Worm (Caenorhabditis elegans) whole organism, L1 larva: ENCODE data around the gene T12G3.6.
A peak's percentile ranks its signal among the peaks of the same experiment; 100 is the strongest.

ENCODE experiments used
- C04F5.9 ChIP-seq: sonication (generic microtip); optimal IDR thresholded peaks from 2 replicates; lab custom pipeline; 2016; ENCODE audit warnings: missing genetic modification characterization, missing compliant biosample characterization
- C16A3.4 ChIP-seq: fragments of 150-350 bp; optimal IDR thresholded peaks from 2 replicates; lab custom pipeline; 2014; ENCODE audit warnings: missing biosample characterization, missing genetic modification characterization
- C34B4.2 ChIP-seq: sonication (generic microtip); optimal IDR thresholded peaks from 2 replicates; lab custom pipeline; 2017; ENCODE audit warnings: mild to moderate bottlenecking, missing genetic modification characterization, missing compliant biosample characterization
- Y116A8C.19 ChIP-seq: sonication (generic microtip); optimal IDR thresholded peaks from 2 replicates; lab custom pipeline; 2016; ENCODE audit warnings: missing compliant biosample characterization, missing genetic modification characterization, borderline replicate concordance
- aly-2 ChIP-seq: fragments of 150-350 bp; optimal IDR thresholded peaks from 2 replicates; lab custom pipeline; 2014; ENCODE audit warnings: missing biosample characterization, missing genetic modification characterization
- ama-1 ChIP-seq: fragments of 150-350 bp; optimal IDR thresholded peaks from 2 replicates; lab custom pipeline; 2014
- ceh-63 ChIP-seq: fragments of 200-800 bp; sonication (Bioruptor generic); optimal IDR thresholded peaks from 2 replicates; lab custom pipeline; 2018; ENCODE audit warnings: mild to moderate bottlenecking, missing genetic modification characterization, missing compliant biosample characterization
- ceh-8 ChIP-seq: fragments of 200-800 bp; sonication (Bioruptor generic); optimal IDR thresholded peaks from 2 replicates; lab custom pipeline; 2018; ENCODE audit warnings: mild to moderate bottlenecking, missing genetic modification characterization, moderate library complexity, missing compliant biosample characterization
- ceh-90 ChIP-seq: sonication (generic microtip); optimal IDR thresholded peaks from 2 replicates; lab custom pipeline; 2016; ENCODE audit warnings: missing genetic modification characterization, missing compliant biosample characterization
- dpl-1 ChIP-seq, 3 experiments: fragments of 150-350 bp in 2 of 3; sonication (generic microtip) in 1 of 3; optimal IDR thresholded peaks; 2 replicates each; lab custom pipeline; 2014 to 2017; ENCODE audit warnings: missing biosample characterization in 3 of 3, missing genetic modification characterization in 3 of 3, missing genetic modification reagents in 3 of 3
- dsc-1 ChIP-seq: sonication (generic microtip); optimal IDR thresholded peaks from 2 replicates; lab custom pipeline; 2016; ENCODE audit warnings: mild to moderate bottlenecking, missing genetic modification characterization, missing compliant biosample characterization
- efl-1 ChIP-seq, 4 experiments: fragments of 150-350 bp; optimal IDR thresholded peaks in 3 of 4; peaks in 1 of 4; 1 replicate in 1 of 4; 2 replicates in 3 of 4; lab custom pipeline; 2014; ENCODE audit warnings: missing biosample characterization in 2 of 4, missing genetic modification characterization in 2 of 4, missing genetic modification reagents in 2 of 4
- efl-3 ChIP-seq: fragments of 200-800 bp; sonication (Bioruptor generic); optimal IDR thresholded peaks from 2 replicates; lab custom pipeline; 2018; ENCODE audit warnings: mild to moderate bottlenecking, missing genetic modification characterization, missing compliant biosample characterization
- egl-13 ChIP-seq: sonication (generic microtip); optimal IDR thresholded peaks from 2 replicates; lab custom pipeline; 2016; ENCODE audit warnings: missing genotype, missing genetic modification reagents, missing genetic modification characterization, missing compliant biosample characterization
- egl-27 ChIP-seq, 2 experiments: fragments of 150-350 bp in 1 of 2; sonication (generic microtip); optimal IDR thresholded peaks; 3 replicates each; lab custom pipeline; 2017 to 2018; ENCODE audit warnings: missing biosample characterization in 2 of 2, missing genetic modification characterization in 2 of 2, missing genetic modification reagents in 2 of 2
- elt-2 ChIP-seq: sonication (generic microtip); optimal IDR thresholded peaks from 2 replicates; lab custom pipeline; 2016; ENCODE audit warnings: missing genetic modification characterization, mild to moderate bottlenecking, inconsistent platforms, missing compliant biosample characterization, missing genetic modification reagents
- elt-3 ChIP-seq, 6 experiments: fragments of 150-350 bp in 1 of 6; sonication (generic microtip); optimal IDR thresholded peaks; 2 replicates each; lab custom pipeline; 2017 to 2018; ENCODE audit warnings: missing biosample characterization in 6 of 6, missing genetic modification characterization in 6 of 6, inconsistent platforms in 1 of 6
- fkh-4 ChIP-seq: sonication (generic microtip); optimal IDR thresholded peaks from 2 replicates; lab custom pipeline; 2016; ENCODE audit warnings: missing compliant biosample characterization, missing genetic modification characterization, borderline replicate concordance
- fos-1 ChIP-seq: fragments of 150-350 bp; optimal IDR thresholded peaks from 2 replicates; lab custom pipeline; 2014; ENCODE audit warnings: missing biosample characterization, missing genetic modification characterization
- hlh-17 ChIP-seq: fragments of 200-800 bp; sonication (Bioruptor generic); optimal IDR thresholded peaks from 2 replicates; lab custom pipeline; 2018; ENCODE audit warnings: missing genetic modification characterization, mild to moderate bottlenecking, missing compliant biosample characterization, moderate library complexity, borderline replicate concordance
- hlh-4 ChIP-seq: sonication (generic microtip); optimal IDR thresholded peaks from 2 replicates; lab custom pipeline; 2016; ENCODE audit warnings: mild to moderate bottlenecking, missing genetic modification characterization, missing compliant biosample characterization
- isw-1 ChIP-seq: fragments of 200-800 bp; sonication (Bioruptor generic); IDR thresholded peaks from 2 replicates; pipeline ENCODE4 v1.3.6; 2022; ENCODE audit warnings: missing genetic modification characterization, missing compliant biosample characterization
- lin-35 ChIP-seq, 2 experiments: fragments of 150-350 bp; optimal IDR thresholded peaks; 2 replicates each; lab custom pipeline; 2014; ENCODE audit warnings: missing biosample characterization in 2 of 2, missing genetic modification characterization in 2 of 2, missing genetic modification reagents in 2 of 2
- lin-39 ChIP-seq: fragments of 150-350 bp; optimal IDR thresholded peaks from 2 replicates; lab custom pipeline; 2014; ENCODE audit warnings: missing biosample characterization, missing genetic modification reagents, missing genetic modification characterization
- mab-9 ChIP-seq: fragments of 200-800 bp; sonication (Bioruptor generic); IDR thresholded peaks from 2 replicates; pipeline ENCODE4 v1.3.6; 2022; ENCODE audit warnings: missing genetic modification reagents, missing genetic modification characterization, missing compliant biosample characterization
- nhr-11 ChIP-seq: fragments of 150-350 bp; optimal IDR thresholded peaks from 2 replicates; lab custom pipeline; 2014; ENCODE audit warnings: missing biosample characterization, missing genetic modification characterization
- nhr-20 ChIP-seq: sonication (generic microtip); optimal IDR thresholded peaks from 2 replicates; lab custom pipeline; 2016; ENCODE audit warnings: mild to moderate bottlenecking, missing genetic modification characterization, missing compliant biosample characterization
- nhr-237 ChIP-seq: fragments of 150-350 bp; optimal IDR thresholded peaks from 2 replicates; lab custom pipeline; 2014; ENCODE audit warnings: missing biosample characterization, missing genetic modification characterization
- nhr-47 ChIP-seq: sonication (generic microtip); optimal IDR thresholded peaks from 2 replicates; lab custom pipeline; 2016; ENCODE audit warnings: mild to moderate bottlenecking, missing genetic modification characterization, moderate library complexity, missing compliant biosample characterization
- nhr-71 ChIP-seq: sonication (generic microtip); optimal IDR thresholded peaks from 2 replicates; lab custom pipeline; 2016; ENCODE audit warnings: mild to moderate bottlenecking, missing genetic modification characterization, moderate library complexity, missing compliant biosample characterization
- nhr-76 ChIP-seq: sonication (generic microtip); optimal IDR thresholded peaks from 2 replicates; lab custom pipeline; 2017; ENCODE audit warnings: missing biosample characterization, missing genetic modification characterization
- nhr-84 ChIP-seq: sonication (generic microtip); optimal IDR thresholded peaks from 2 replicates; lab custom pipeline; 2017; ENCODE audit warnings: missing biosample characterization, missing genetic modification characterization
- pag-3 ChIP-seq: sonication (generic microtip); optimal IDR thresholded peaks from 2 replicates; lab custom pipeline; 2017; ENCODE audit warnings: missing genetic modification characterization, mild to moderate bottlenecking, missing compliant biosample characterization, antibody characterized with exemption, borderline replicate concordance; ENCODE audit not compliant: insufficient read depth
- pax-3 ChIP-seq: fragments of 200-800 bp; sonication (Bioruptor generic); optimal IDR thresholded peaks from 2 replicates; lab custom pipeline; 2018; ENCODE audit warnings: mild to moderate bottlenecking, missing genetic modification characterization, moderate library complexity, missing compliant biosample characterization
- rnt-1 ChIP-seq: sonication (generic microtip); optimal IDR thresholded peaks from 2 replicates; lab custom pipeline; 2016; ENCODE audit warnings: mild to moderate bottlenecking, missing genetic modification characterization, moderate library complexity, missing compliant biosample characterization
- skn-1 ChIP-seq: fragments of 150-350 bp; optimal IDR thresholded peaks from 2 replicates; lab custom pipeline; 2014; ENCODE audit warnings: missing biosample characterization, missing genetic modification characterization
- snu-23 ChIP-seq: sonication (generic microtip); optimal IDR thresholded peaks from 2 replicates; lab custom pipeline; 2016; ENCODE audit warnings: missing genetic modification characterization, missing compliant biosample characterization
- swsn-7 ChIP-seq: sonication (generic microtip); optimal IDR thresholded peaks from 2 replicates; lab custom pipeline; 2016; ENCODE audit warnings: missing genetic modification characterization, missing compliant biosample characterization
- zip-4 ChIP-seq: fragments of 200-800 bp; sonication (Bioruptor generic); optimal IDR thresholded peaks from 2 replicates; lab custom pipeline; 2018; ENCODE audit warnings: mild to moderate bottlenecking, missing genetic modification characterization, moderate library complexity, missing compliant biosample characterization
- ztf-4 ChIP-seq: fragments of 150-350 bp; optimal IDR thresholded peaks from 2 replicates; lab custom pipeline; 2014; ENCODE audit warnings: missing biosample characterization, missing genetic modification characterization

T12G3.6 gene

ce11 chrIV:12078907-12079523 is 47.9 kb upstream of the T12G3.6 start, which contains the start of gene lex-1 (continued):
- TF ChIP-seq fos-1 (tag; lab: Kevin White, UChicago) (no peak), swsn-7 (tag; lab: Kevin White, UChicago) (peak; percentile 3), elt-3 (tag; optimal IDR thresholded peaks at IDR 0.05; lab: Kevin White, UChicago) (no peak), efl-1 (optimal IDR thresholded peaks at IDR 0.05; lab: Kevin White, UChicago) (peak; percentile 18 to 79), efl-1 (GFP tag; optimal IDR thresholded peaks at IDR 0.05 in 1 of 2; lab: Kevin White, UChicago) (peak; percentile 85 to 98), nhr-11 (tag; lab: Kevin White, UChicago) (no peak), nhr-20 (peak; percentile 38), Y116A8C.19 (no peak), C04F5.9 (tag; lab: Kevin White, UChicago) (peak; percentile 14), nhr-84 (tag; lab: Kevin White, UChicago) (no peak), lin-35 (GFP tag; optimal IDR thresholded peaks at IDR 0.05; lab: Kevin White, UChicago) (peak; percentile 80 to 92), zip-4 (GFP tag; lab: Kevin White, UChicago) (no peak), ceh-63 (GFP tag; lab: Kevin White, UChicago) (no peak), egl-27 (tag; optimal IDR thresholded peaks at IDR 0.05; lab: Kevin White, UChicago) (no peak), nhr-237 (tag; lab: Kevin White, UChicago) (no peak), pax-3 (tag; lab: Kevin White, UChicago) (no peak), nhr-76 (tag; lab: Kevin White, UChicago) (no peak), aly-2 (no peak), pag-3 (no peak), skn-1 (tag; lab: Kevin White, UChicago) (peak; percentile 37), hlh-17 (GFP tag; lab: Kevin White, UChicago) (no peak), ztf-4 (tag; lab: Kevin White, UChicago) (no peak), dpl-1 (GFP tag; optimal IDR thresholded peaks at IDR 0.05; lab: Kevin White, UChicago) (peak; percentile 61 to 86 (median 80)), ceh-8 (GFP tag; lab: Kevin White, UChicago) (no peak), fkh-4 (tag; lab: Kevin White, UChicago) (no peak), nhr-71 (tag; lab: Kevin White, UChicago) (peak; percentile 50), nhr-47 (tag; lab: Kevin White, UChicago) (peak; percentile 6), C16A3.4 (tag; lab: Kevin White, UChicago) (peak; percentile 37), mab-9 (GFP tag; lab: Robert Waterston, UW) (no peak), hlh-4 (tag; lab: Kevin White, UChicago) (no peak), isw-1 (GFP tag; lab: Robert Waterston, UW) (no peak), C34B4.2 (tag; lab: Kevin White, UChicago) (no peak), egl-13 (tag; lab: Kevin White, UChicago) (no peak), lin-39 (tag; lab: Kevin White, UChicago) (no peak), efl-3 (GFP tag; lab: Kevin White, UChicago) (no peak), dsc-1 (tag; lab: Kevin White, UChicago) (no peak), ceh-90 (tag; lab: Kevin White, UChicago) (no peak), ama-1 (lab: Kevin White, UChicago) (no peak), snu-23 (GFP tag; lab: Kevin White, UChicago) (peak; percentile 55), rnt-1 (tag; lab: Kevin White, UChicago) (no peak), elt-2 (tag; lab: Kevin White, UChicago) (no peak)
